Fruit fly (Drosophila melanogaster) S2 (cell line): ENCODE data around the gene Bx42.

Source experiments
- CG8478 ChIP-seq: fragments of >200 bp; optimal IDR thresholded peaks from 2 replicates; lab custom pipeline; 2018
- CTCF ChIP-seq, 2 experiments: fragments of >200 bp; optimal IDR thresholded peaks; 2 replicates each; lab custom pipeline; 2018

The Bx42 gene

DNA sequence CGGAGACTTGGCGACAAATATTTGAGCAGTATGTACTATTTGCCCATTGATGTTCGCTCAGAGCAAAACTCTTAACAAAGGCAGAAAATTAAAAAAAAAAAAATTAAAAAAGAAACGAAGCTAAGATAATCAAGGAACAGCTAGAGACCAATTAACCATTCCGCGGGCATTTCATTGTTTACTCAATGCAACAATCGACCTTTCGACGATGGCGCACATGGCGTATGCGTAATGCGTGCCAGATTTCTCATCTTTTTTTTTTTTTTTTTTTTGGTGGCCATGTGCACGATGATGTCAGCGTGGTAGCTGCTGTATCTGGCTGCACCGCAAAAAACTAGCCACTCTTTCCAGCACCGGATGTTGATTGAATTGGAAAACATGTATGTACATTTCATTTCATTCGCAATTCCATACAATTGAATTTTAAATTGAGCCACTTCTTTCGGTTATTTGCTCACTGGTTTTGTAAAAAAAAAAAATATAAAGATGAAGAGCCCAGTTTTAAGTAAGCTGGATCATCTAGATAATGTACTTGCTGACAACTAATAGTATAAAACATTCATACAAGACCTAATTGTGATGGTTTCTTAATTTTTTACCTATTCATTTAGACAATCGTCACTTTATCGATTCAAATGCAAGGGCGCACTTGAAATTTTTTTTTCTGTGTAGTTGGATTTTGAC is 30.6 kb downstream of the Bx42 start:
- no peak for TF ChIP-seq CTCF (optimal IDR thresholded peaks at IDR 0.05; lab: Kevin White, UChicago)

DNA sequence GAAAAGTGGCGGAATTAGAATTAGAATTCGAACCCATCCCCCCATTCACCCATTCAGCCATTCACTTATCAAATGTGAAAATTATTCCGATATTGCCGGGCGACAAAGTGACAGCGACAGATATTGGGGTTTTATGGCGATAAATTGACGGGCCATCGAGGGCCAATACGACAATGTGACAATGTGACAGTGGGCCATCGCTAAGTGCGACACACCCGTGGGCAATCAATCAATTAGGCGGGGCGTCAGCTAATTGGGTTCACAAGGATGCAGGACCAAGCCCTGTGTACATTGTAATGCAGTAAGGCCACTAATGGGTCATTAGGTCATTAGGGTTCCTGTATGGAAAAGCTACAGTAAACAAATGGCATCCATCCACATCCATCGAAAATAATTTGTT is 32.4 kb downstream of the Bx42 start:
- TF ChIP-seq CG8478: no peak
- no peak for TF ChIP-seq CTCF (optimal IDR thresholded peaks at IDR 0.05; lab: Kevin White, UChicago)

DNA sequence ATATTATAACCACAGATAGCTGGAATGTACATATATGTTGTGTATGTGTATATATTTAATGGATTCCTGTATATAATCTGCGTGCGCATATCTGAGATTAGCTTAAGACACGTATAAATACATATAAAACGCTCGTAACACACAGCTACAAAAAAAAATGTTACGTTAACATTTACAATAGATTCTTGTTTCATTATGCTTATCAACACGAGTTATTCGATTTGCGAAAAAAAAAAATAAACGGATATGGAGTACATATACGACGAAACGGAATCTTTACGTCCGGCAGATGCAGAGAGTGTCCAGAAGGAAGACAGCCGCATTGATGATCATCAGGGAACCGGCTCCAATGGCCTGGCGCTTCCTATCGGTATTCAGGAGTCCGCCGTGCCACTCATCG is 35.1 kb downstream of the Bx42 start, which contains the start of gene CG10970:
TSS of gene CG10970 (minus strand) at position 101 of the 400 bp plus-strand sequence.
- TF ChIP-seq CTCF (optimal IDR thresholded peaks at IDR 0.05; lab: Kevin White, UChicago) (no peak), CG8478 (no peak)

DNA sequence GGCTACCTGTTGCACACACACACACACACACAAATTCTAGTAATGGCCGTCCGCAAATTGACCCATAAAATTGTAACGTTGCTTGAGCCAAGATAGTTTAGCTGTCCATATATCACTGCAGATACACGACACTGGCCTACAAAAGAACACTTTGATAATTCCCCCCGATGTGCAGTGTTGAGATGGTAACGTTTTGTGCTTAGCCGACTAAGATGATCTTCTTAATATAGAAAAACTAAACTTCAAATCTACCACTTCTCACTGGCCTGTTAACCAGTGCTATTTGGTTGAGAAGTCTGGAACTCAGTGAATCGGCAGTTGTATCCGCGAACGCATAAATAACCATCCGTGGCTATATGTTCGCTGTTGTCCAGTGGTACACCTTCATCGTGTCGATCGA is 37.6 kb downstream of the Bx42 start:
- TF ChIP-seq CG8478 (no peak), CTCF (optimal IDR thresholded peaks at IDR 0.05; lab: Kevin White, UChicago) (no peak)

DNA sequence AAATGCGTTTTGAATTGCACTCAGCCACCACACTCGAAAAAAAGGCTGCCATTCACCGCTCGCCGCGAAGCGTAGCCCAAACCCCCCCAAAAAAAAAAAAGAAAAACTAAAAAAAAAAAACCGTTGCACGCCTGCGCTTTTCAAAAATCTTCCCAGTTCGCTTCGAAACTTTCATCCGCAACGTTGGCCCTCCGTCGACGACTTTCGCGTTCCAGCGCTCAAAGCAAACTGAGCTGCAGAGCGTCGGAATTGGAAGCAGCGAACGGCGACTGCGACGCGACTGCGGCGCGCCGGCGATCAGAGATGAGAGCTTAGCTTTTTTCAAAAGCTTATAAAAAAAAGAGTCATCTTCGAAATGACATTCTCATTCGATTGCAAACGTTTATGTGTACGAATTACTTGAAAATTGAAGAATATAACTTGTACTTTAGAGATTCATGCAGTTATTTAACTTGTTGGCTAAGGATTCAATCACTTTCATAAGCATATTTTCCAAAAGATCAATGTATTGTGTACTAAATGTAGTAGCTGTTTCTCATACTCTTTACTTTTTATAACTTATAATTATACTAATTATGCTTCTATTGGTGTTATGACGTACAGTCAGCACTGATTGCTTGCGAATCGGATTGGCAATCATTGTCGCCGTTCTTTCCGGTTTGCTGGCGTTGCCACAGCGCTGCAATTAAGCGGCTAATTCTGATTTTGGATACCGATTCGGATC is 38.5 kb downstream of the Bx42 start, which contains the start of gene CG15365:
TSS of gene CG15365 (minus strand) at position 230 of the 724 bp plus-strand sequence.
- TF ChIP-seq CG8478 (no peak), CTCF (optimal IDR thresholded peaks at IDR 0.05; lab: Kevin White, UChicago) (no peak)

DNA sequence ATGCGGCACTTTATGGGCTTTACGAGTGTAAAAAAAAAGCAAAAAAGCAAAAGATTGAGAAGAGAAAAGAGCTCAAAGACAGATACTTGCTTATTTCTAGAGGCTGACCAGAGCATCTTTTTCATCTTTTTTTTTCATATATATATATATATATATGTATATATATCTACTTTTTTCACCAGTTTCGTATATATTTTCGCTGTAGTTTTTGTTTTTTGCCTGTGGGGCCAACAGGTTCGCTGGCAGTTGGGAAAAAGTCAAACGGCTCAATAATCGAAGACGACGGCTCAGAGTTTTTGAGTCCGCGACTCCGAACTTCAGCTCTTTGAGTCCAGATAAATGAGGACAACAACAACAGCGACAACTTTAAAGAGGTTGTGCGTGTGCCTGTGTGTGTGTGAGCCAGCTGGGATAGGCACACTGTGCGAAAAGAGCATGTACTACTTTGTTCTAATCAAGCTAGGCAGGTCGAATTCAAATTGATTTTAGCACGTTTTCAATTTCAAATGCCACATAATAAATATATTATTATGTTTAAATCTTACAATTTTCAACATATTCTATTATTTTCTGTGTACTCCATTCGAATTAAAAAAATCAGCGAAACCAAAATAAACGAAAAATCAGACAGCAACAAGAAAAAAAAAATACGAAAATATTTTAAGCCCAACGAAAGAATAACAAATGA is 39.5 kb downstream of the Bx42 start:
- TF ChIP-seq CG8478 (no peak), CTCF (optimal IDR thresholded peaks at IDR 0.05; lab: Kevin White, UChicago) (no peak)

DNA sequence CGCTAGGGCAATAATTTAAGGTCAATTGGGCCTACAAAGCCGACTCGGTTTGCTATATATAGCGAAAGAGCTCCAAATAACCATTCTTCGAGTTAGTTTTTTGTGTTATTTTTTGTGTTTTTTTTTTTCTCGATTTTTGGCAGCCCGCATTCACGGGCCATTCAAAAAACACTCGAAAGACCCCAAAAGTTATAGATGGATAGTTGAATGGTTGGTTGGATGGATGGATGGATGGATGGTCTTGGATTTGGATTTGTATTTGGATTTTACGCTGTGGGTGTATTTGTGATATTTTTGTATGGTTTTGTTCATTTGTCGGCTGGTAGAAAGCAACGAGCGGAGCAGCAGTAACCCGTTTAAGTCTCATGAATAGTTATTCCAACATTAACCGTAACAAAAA is 42.4 kb downstream of the Bx42 start:
- TF ChIP-seq CG8478: no peak

DNA sequence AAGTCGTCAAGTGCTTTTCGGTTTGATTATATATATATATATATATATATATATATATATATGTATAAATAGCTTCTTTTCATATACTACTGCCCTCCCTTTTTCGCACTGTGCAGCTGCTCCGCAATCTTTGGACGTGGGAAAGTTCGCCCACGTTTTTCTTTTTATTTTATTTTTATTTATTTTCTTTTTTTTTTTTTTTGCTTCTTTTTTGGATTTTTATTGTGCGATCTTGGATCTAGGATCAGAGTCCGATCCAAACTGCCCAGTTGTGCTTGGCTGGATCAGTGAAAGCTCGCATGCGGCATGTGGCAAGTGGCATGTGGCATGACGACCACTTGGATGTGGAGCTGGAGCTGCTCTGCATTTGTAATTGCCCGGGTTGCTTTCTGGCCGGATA is 43.0 kb downstream of the Bx42 start:
- TF ChIP-seq CTCF (optimal IDR thresholded peaks at IDR 0.05; lab: Kevin White, UChicago) (no peak), CG8478 (no peak)

DNA sequence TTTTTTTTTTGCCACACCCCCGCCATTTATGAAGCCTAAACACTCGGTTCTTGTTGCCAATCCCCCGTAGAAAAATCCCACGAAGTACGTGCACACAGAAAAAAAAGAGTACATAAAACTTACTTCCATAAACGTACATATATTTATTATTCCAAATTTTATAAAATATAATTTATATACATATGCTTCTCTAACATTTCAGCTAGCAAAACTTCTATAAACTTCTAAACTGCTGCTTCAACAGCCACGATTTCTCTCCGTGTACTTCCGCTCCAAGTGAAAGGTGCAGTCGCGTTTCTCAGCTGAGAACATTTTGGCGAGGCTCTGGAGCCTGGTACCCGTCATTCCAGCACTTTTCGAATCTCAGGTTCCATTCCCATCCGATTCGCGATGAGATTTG is 43.7 kb downstream of the Bx42 start:
- no peak for TF ChIP-seq CG8478
- no peak for TF ChIP-seq CTCF (optimal IDR thresholded peaks at IDR 0.05; lab: Kevin White, UChicago)

DNA sequence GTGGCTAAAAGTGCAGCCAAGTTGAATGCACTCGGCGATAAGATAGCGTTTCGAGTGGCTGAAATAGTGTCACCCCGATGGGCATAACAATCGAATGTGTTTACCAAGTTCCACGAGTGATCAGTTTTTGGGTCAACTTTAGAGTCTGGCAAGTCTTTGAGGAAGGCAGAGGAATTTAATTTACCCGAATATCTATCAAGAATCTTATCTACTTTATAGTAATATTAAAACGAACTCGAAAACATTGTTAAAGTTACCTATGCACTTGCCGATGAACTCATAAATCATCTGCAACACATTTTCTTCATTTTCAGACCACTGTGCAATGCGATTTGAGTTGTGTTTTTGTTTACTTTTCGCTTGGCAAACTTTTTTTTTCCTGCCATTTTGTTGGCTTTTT is 45.1 kb downstream of the Bx42 start:
- TF ChIP-seq CG8478 (no peak), CTCF (optimal IDR thresholded peaks at IDR 0.05; lab: Kevin White, UChicago) (no peak)

DNA sequence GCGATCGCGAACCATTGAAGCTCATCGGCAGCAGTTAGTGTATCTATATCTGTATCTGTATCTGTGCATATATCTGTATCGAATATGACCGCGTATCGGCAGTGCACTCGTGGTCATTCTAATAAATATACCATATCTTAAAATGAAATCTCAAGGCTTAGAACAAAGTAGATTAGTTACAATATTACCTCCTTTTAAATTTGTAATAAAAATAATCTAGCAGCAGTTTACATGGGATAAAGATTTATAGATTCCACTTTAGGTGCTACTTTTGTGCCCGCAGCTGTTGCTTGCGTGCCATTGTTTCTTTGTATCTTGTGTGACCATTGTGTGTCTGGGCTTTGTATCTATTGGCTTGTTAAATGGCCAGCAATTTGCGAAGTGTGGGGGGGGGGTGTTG is 46.3 kb downstream of the Bx42 start:
- TF ChIP-seq CG8478 (no peak), CTCF (optimal IDR thresholded peaks at IDR 0.05; lab: Kevin White, UChicago) (no peak)
